Fruit fly (Drosophila melanogaster): ENCODE measurements around the gene Abcd3.

DNA sequence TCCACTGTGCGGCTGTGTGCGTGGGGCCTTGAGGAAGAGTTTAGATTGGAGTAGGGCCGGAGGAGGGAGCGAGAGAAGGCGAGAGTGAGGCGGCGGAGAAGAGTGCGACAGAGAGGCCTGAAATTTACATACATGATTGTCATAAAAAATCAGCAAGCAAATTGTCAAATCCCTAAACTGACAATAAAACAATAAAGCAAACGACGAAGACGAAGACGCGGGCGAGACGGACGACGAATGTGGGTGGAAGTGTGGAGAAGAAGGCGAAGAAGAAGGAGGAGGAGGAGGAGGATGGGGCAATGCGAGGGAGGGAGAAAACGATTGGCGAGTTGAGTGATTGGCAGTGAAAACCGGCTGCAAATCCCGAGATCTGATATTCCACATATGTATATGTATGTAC lies 34.8 kb downstream of the Abcd3 start:
- TF ChIP-seq EcR (GFP tag; optimal IDR thresholded peaks at IDR 0.05) (no peak), gl (tag; optimal IDR thresholded peaks at IDR 0.05) (no peak), CG12605 (GFP tag; IDR thresholded peaks at IDR 0.05) (no peak)

Data from whole organism, pupa.